Worm (Caenorhabditis elegans): Measurements from ENCODE around the gene heh-1.

DNA sequence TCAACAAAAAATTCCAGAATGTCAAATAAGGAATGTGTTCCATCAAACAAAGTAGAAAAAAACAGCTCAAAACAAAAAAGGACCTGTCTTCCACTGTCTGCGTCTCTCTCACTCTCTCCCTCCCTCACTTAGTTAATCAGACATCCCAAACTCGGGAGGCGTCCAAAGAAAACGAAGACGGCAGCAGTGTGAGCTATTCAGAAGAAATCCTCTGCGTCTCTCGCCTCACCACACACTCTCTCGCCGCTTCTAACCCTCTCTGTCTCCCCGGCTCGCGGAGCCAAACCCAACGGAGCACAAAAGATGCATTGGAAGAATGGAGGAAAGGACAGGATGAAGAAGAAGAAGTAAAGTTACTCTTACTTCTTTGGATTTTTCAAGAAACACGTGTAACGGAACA lies 21.0 kb upstream of the heh-1 start:
- TF ChIP-seq elt-1 (tag; optimal IDR thresholded peaks at IDR 0.05; ENCODE audit: borderline replicate concordance, insufficient read depth): no peak
- no peak for TF ChIP-seq snpc-4 (tag; optimal IDR thresholded peaks at IDR 0.05)
- no peak for TF ChIP-seq unc-39 (tag; optimal IDR thresholded peaks at IDR 0.05)
- TF ChIP-seq blmp-1 (tag; optimal IDR thresholded peaks at IDR 0.05): no peak
- no peak for TF ChIP-seq nhr-28 (tag; optimal IDR thresholded peaks at IDR 0.05)
- no peak for TF ChIP-seq mep-1 (tag; optimal IDR thresholded peaks at IDR 0.05)
- no peak for TF ChIP-seq nhr-76 (tag; optimal IDR thresholded peaks at IDR 0.05)
- TF ChIP-seq nhr-237 (tag; optimal IDR thresholded peaks at IDR 0.05): no peak
- TF ChIP-seq lsy-2 (tag; optimal IDR thresholded peaks at IDR 0.05): peak; percentile 18
- no peak for TF ChIP-seq elt-3 (tag; optimal IDR thresholded peaks at IDR 0.05)
- TF ChIP-seq unc-62 (GFP tag; optimal IDR thresholded peaks at IDR 0.05): no peak

All from whole organism, mixed stage, embryonic.